Worm (Caenorhabditis elegans) whole organism, young adult: ENCODE measurements around the gene K10B3.1.
A peak's percentile ranks its signal among the peaks of the same experiment; 100 is the strongest.

Experiments used
- B0261.1 ChIP-seq: sonication (generic microtip); optimal IDR thresholded peaks from 2 replicates; lab custom pipeline; 2016; ENCODE audit warnings: mild to moderate bottlenecking, missing genetic modification characterization, moderate library complexity, missing compliant biosample characterization
- C06A6.2 ChIP-seq: fragments of 200-800 bp; sonication (Bioruptor generic); conservative IDR thresholded peaks from 2 replicates; pipeline ENCODE4 v1.3.6; 2022; ENCODE audit warnings: missing genetic modification characterization, missing compliant biosample characterization
- F10E7.11 ChIP-seq: sonication (generic microtip); optimal IDR thresholded peaks from 2 replicates; lab custom pipeline; 2017; ENCODE audit warnings: mild to moderate bottlenecking, missing genetic modification characterization, moderate library complexity, missing compliant biosample characterization
- F22D6.2 ChIP-seq: sonication (generic microtip); optimal IDR thresholded peaks from 2 replicates; lab custom pipeline; 2016; ENCODE audit warnings: mild to moderate bottlenecking, missing genetic modification characterization, missing compliant biosample characterization
- F23B12.7 ChIP-seq: sonication (generic microtip); optimal IDR thresholded peaks from 2 replicates; lab custom pipeline; 2017; ENCODE audit warnings: missing genetic modification characterization, mild to moderate bottlenecking, missing compliant biosample characterization, antibody characterized with exemption, moderate library complexity; ENCODE audit not compliant: insufficient read depth
- F33H1.4 ChIP-seq: fragments of 200-800 bp; sonication (Bioruptor generic); IDR thresholded peaks from 2 replicates; pipeline ENCODE4 v1.3.6; 2022; ENCODE audit warnings: missing genetic modification reagents, missing genetic modification characterization, missing compliant biosample characterization
- F49E8.2 ChIP-seq: sonication (generic microtip); optimal IDR thresholded peaks from 3 replicates; lab custom pipeline; 2017; ENCODE audit warnings: missing genetic modification characterization, mild to moderate bottlenecking, missing compliant biosample characterization, antibody characterized with exemption, moderate library complexity; ENCODE audit not compliant: insufficient read depth
- F57A8.1 ChIP-seq: fragments of 200-800 bp; sonication (Bioruptor generic); optimal IDR thresholded peaks from 2 replicates; lab custom pipeline; 2018; ENCODE audit warnings: mild to moderate bottlenecking, missing genetic modification characterization, moderate library complexity, missing compliant biosample characterization
- K12H6.12 ChIP-seq: fragments of 200-800 bp; sonication (Bioruptor generic); optimal IDR thresholded peaks from 2 replicates; lab custom pipeline; 2018; ENCODE audit warnings: mild to moderate bottlenecking, missing genetic modification characterization, missing compliant biosample characterization
- T07F8.4 ChIP-seq: sonication (generic microtip); optimal IDR thresholded peaks from 2 replicates; lab custom pipeline; 2016; ENCODE audit warnings: mild to moderate bottlenecking, missing genetic modification characterization, moderate library complexity, missing compliant biosample characterization
- T26A5.8 ChIP-seq: sonication (generic microtip); optimal IDR thresholded peaks from 2 replicates; lab custom pipeline; 2016; ENCODE audit warnings: missing genetic modification characterization, missing compliant biosample characterization
- Y53F4B.3 ChIP-seq: fragments of 200-800 bp; sonication (Bioruptor generic); IDR thresholded peaks from 2 replicates; pipeline ENCODE4 v1.3.6; 2022; ENCODE audit warnings: missing genetic modification reagents, missing genetic modification characterization, missing compliant biosample characterization
- Y56A3A.18 ChIP-seq: fragments of 200-800 bp; sonication (Bioruptor generic); IDR thresholded peaks from 2 replicates; pipeline ENCODE4 v1.3.6; 2022; ENCODE audit warnings: missing genetic modification reagents, missing genetic modification characterization, missing compliant biosample characterization
- ZK185.1 ChIP-seq: sonication (generic microtip); optimal IDR thresholded peaks from 2 replicates; lab custom pipeline; 2016; ENCODE audit warnings: mild to moderate bottlenecking, missing genetic modification characterization, missing compliant biosample characterization; ENCODE audit not compliant: poor library complexity, severe bottlenecking
- akir-1 ChIP-seq: fragments of 200-800 bp; sonication (Bioruptor generic); optimal IDR thresholded peaks from 2 replicates; lab custom pipeline; 2018; ENCODE audit warnings: mild to moderate bottlenecking, missing genetic modification characterization, moderate library complexity, missing compliant biosample characterization
- ama-1 ChIP-seq, 3 experiments: fragments of 150-350 bp in 1 of 3; sonication (generic microtip) in 2 of 3; optimal IDR thresholded peaks; 2 replicates each; lab custom pipeline; 2014 to 2018; ENCODE audit warnings: missing biosample characterization in 2 of 3, missing genetic modification characterization in 2 of 3, missing genetic modification reagents in 2 of 3
- attf-3 ChIP-seq: fragments of 200-800 bp; sonication (Bioruptor generic); conservative IDR thresholded peaks from 2 replicates; pipeline ENCODE4 v1.3.6; 2022; ENCODE audit warnings: missing genetic modification reagents, missing genetic modification characterization, missing compliant biosample characterization
- attf-5 ChIP-seq: fragments of 200-800 bp; sonication (Bioruptor generic); optimal IDR thresholded peaks from 2 replicates; lab custom pipeline; 2018; ENCODE audit warnings: mild to moderate bottlenecking, missing genetic modification characterization, missing compliant biosample characterization
- bed-1 ChIP-seq: fragments of 200-800 bp; sonication (Bioruptor generic); IDR thresholded peaks from 2 replicates; pipeline ENCODE4 v1.3.6; 2022; ENCODE audit warnings: missing genetic modification reagents, missing genetic modification characterization, missing compliant biosample characterization
- bed-2 ChIP-seq: fragments of 200-800 bp; sonication (Bioruptor generic); IDR thresholded peaks from 2 replicates; pipeline ENCODE4 v1.3.6; 2022; ENCODE audit warnings: missing genetic modification reagents, missing genetic modification characterization, missing compliant biosample characterization
- ccch-3 ChIP-seq: fragments of 200-800 bp; sonication (Bioruptor generic); optimal IDR thresholded peaks from 2 replicates; lab custom pipeline; 2018; ENCODE audit warnings: mild to moderate bottlenecking, missing genetic modification characterization, missing compliant biosample characterization
- ceh-100 ChIP-seq: fragments of 200-800 bp; sonication (Bioruptor generic); IDR thresholded peaks from 2 replicates; pipeline ENCODE4 v1.3.6; 2022; ENCODE audit warnings: missing genetic modification reagents, missing genetic modification characterization, missing compliant biosample characterization
- ceh-58 ChIP-seq: fragments of 200-800 bp; sonication (Bioruptor generic); IDR thresholded peaks from 2 replicates; pipeline ENCODE4 v1.3.6; 2022; ENCODE audit warnings: missing genetic modification characterization, missing compliant biosample characterization
- ceh-91 ChIP-seq: fragments of 200-800 bp; sonication (Bioruptor generic); IDR thresholded peaks from 2 replicates; pipeline ENCODE4 v1.3.6; 2022; ENCODE audit warnings: missing genetic modification reagents, missing genetic modification characterization, missing compliant biosample characterization
- ets-4 ChIP-seq: fragments of 200-800 bp; sonication (Bioruptor generic); optimal IDR thresholded peaks from 2 replicates; lab custom pipeline; 2018; ENCODE audit warnings: mild to moderate bottlenecking, missing genetic modification characterization, missing compliant biosample characterization
- hmg-20 ChIP-seq: fragments of 200-800 bp; sonication (Bioruptor generic); IDR thresholded peaks from 2 replicates; pipeline ENCODE4 v1.3.6; 2022; ENCODE audit warnings: missing genetic modification reagents, missing genetic modification characterization, missing compliant biosample characterization
- hrde-1 ChIP-seq: sonication (generic microtip); optimal IDR thresholded peaks from 2 replicates; lab custom pipeline; 2016; ENCODE audit warnings: missing genetic modification characterization, mild to moderate bottlenecking, missing compliant biosample characterization, moderate library complexity, missing genotype, missing genetic modification reagents, borderline replicate concordance
- lag-1 ChIP-seq: fragments of 200-800 bp; sonication (Bioruptor generic); IDR thresholded peaks from 2 replicates; pipeline ENCODE4 v1.3.6; 2022; ENCODE audit warnings: missing genetic modification reagents, missing genetic modification characterization, missing compliant biosample characterization
- lin-54 ChIP-seq: fragments of 200-800 bp; sonication (Bioruptor generic); optimal IDR thresholded peaks from 2 replicates; lab custom pipeline; 2018; ENCODE audit warnings: mild to moderate bottlenecking, missing genetic modification characterization, missing compliant biosample characterization
- lir-1 ChIP-seq: fragments of 200-800 bp; sonication (Bioruptor generic); conservative IDR thresholded peaks from 2 replicates; pipeline ENCODE4 v1.3.6; 2022; ENCODE audit warnings: missing genetic modification reagents, missing genetic modification characterization, missing compliant biosample characterization
- madf-3 ChIP-seq: fragments of 200-800 bp; sonication (Bioruptor generic); IDR thresholded peaks from 2 replicates; pipeline ENCODE4 v1.3.6; 2022; ENCODE audit warnings: missing genetic modification reagents, missing genetic modification characterization, missing compliant biosample characterization
- mcd-1 ChIP-seq: fragments of 200-800 bp; sonication (Bioruptor generic); IDR thresholded peaks from 2 replicates; pipeline ENCODE4 v1.3.6; 2022; ENCODE audit warnings: missing genetic modification reagents, missing genetic modification characterization, missing compliant biosample characterization
- mes-4 ChIP-seq: sonication (generic microtip); optimal IDR thresholded peaks from 2 replicates; lab custom pipeline; 2016; ENCODE audit warnings: missing genotype, missing genetic modification characterization, missing compliant biosample characterization
- nhr-27 ChIP-seq: fragments of 200-800 bp; sonication (Bioruptor generic); optimal IDR thresholded peaks from 2 replicates; lab custom pipeline; 2018; ENCODE audit warnings: mild to moderate bottlenecking, missing genetic modification characterization, moderate library complexity, missing compliant biosample characterization
- nhr-90 ChIP-seq: sonication (generic microtip); optimal IDR thresholded peaks from 2 replicates; lab custom pipeline; 2016; ENCODE audit warnings: missing genotype, mild to moderate bottlenecking, missing genetic modification characterization, missing compliant biosample characterization
- rec-8 ChIP-seq, 2 experiments: sonication (generic microtip); optimal IDR thresholded peaks; 2 replicates each; lab custom pipeline; 2016; ENCODE audit warnings: mild to moderate bottlenecking in 2 of 2, missing genetic modification characterization in 2 of 2, missing genetic modification reagents in 2 of 2, missing genotype in 2 of 2, missing biosample characterization in 1 of 2, missing compliant biosample characterization in 1 of 2, moderate library complexity in 1 of 2
- rpc-1 ChIP-seq, 2 experiments: fragments of 150-350 bp in 1 of 2; sonication (generic microtip) in 1 of 2; optimal IDR thresholded peaks; 2 replicates each; lab custom pipeline; 2014 to 2018; ENCODE audit warnings: missing biosample characterization in 1 of 2, missing genetic modification characterization in 1 of 2, missing genetic modification reagents in 1 of 2, missing genotype in 1 of 2
- snpc-4 ChIP-seq, 5 experiments: fragments of 150-350 bp in 1 of 5; sonication (generic microtip) in 4 of 5; optimal IDR thresholded peaks; 2 replicates each; lab custom pipeline; 2014 to 2018; ENCODE audit warnings: missing genetic modification characterization in 5 of 5, missing biosample characterization in 3 of 5, antibody characterized with exemption in 2 of 5, mild to moderate bottlenecking in 2 of 5, missing compliant biosample characterization in 2 of 5, missing genotype in 2 of 5, moderate library complexity in 2 of 5, missing genetic modification reagents in 1 of 5
- sptf-2 ChIP-seq: fragments of 200-800 bp; sonication (Bioruptor generic); optimal IDR thresholded peaks from 2 replicates; lab custom pipeline; 2018; ENCODE audit warnings: mild to moderate bottlenecking, missing genetic modification characterization, missing compliant biosample characterization
- tbp1 ChIP-seq: fragments of 200-800 bp; sonication (Bioruptor generic); optimal IDR thresholded peaks from 2 replicates; lab custom pipeline; 2018; ENCODE audit warnings: mild to moderate bottlenecking, missing genetic modification characterization, missing compliant biosample characterization
- tlf-1 ChIP-seq: fragments of 200-800 bp; sonication (Bioruptor generic); optimal IDR thresholded peaks from 2 replicates; lab custom pipeline; 2018; ENCODE audit warnings: mild to moderate bottlenecking, missing genetic modification characterization, missing compliant biosample characterization
- unc-62 ChIP-seq: fragments of 150-350 bp; optimal IDR thresholded peaks from 2 replicates; lab custom pipeline; 2014; ENCODE audit warnings: missing biosample characterization, missing genetic modification reagents, missing genetic modification characterization
- xnd-1 ChIP-seq: sonication (generic microtip); optimal IDR thresholded peaks from 2 replicates; lab custom pipeline; 2016; ENCODE audit warnings: missing genotype, missing genetic modification reagents, missing genetic modification characterization, missing compliant biosample characterization
- zim-3 ChIP-seq: sonication (generic microtip); optimal IDR thresholded peaks from 2 replicates; lab custom pipeline; 2017; ENCODE audit warnings: mild to moderate bottlenecking, missing genetic modification characterization, moderate library complexity, missing compliant biosample characterization
- ztf-18 ChIP-seq: sonication (generic microtip); optimal IDR thresholded peaks from 2 replicates; lab custom pipeline; 2016; ENCODE audit warnings: missing genotype, mild to moderate bottlenecking, missing genetic modification characterization, missing compliant biosample characterization
- ztf-28 ChIP-seq: fragments of 200-800 bp; sonication (Bioruptor generic); IDR thresholded peaks from 2 replicates; pipeline ENCODE4 v1.3.6; 2022; ENCODE audit warnings: missing genetic modification reagents, missing genetic modification characterization, missing compliant biosample characterization
- ztf-3 ChIP-seq: fragments of 200-800 bp; sonication (Bioruptor generic); optimal IDR thresholded peaks from 2 replicates; lab custom pipeline; 2018; ENCODE audit warnings: mild to moderate bottlenecking, missing genetic modification characterization, missing compliant biosample characterization

Gene K10B3.1

ce11 chrX:3099832-3100231 is 35.5 kb upstream of the K10B3.1 start, which contains the start of gene sec-3 (continued):
- TF ChIP-seq ccch-3 (GFP tag; lab: Kevin White, UChicago) (no peak), unc-62 (GFP tag; lab: Kevin White, UChicago) (no peak), T07F8.4 (tag; lab: Kevin White, UChicago) (no peak), F49E8.2 (tag; lab: Kevin White, UChicago) (no peak), ztf-28 (GFP tag; lab: Robert Waterston, UW) (no peak), Y53F4B.3 (GFP tag; lab: Robert Waterston, UW) (no peak), F10E7.11 (tag; lab: Kevin White, UChicago) (no peak), attf-5 (GFP tag; lab: Kevin White, UChicago) (peak; percentile 84), bed-2 (GFP tag; lab: Robert Waterston, UW) (no peak), akir-1 (GFP tag; lab: Kevin White, UChicago) (no peak), ztf-3 (GFP tag; lab: Kevin White, UChicago) (no peak), mes-4 (tag; lab: Kevin White, UChicago) (no peak), xnd-1 (tag; lab: Kevin White, UChicago) (no peak), F33H1.4 (no peak), nhr-90 (peak; percentile 31), hrde-1 (no peak), snpc-4 (GFP tag; optimal IDR thresholded peaks at IDR 0.05; lab: Kevin White, UChicago) (no peak), snpc-4 (tag; optimal IDR thresholded peaks at IDR 0.05; lab: Kevin White, UChicago) (peak in 3 of 4 experiments; percentile 47 to 72 (median 65)), sptf-2 (GFP tag; lab: Kevin White, UChicago) (no peak), rpc-1 (optimal IDR thresholded peaks at IDR 0.05; lab: Kevin White, UChicago) (no peak), rpc-1 (tag; optimal IDR thresholded peaks at IDR 0.05; lab: Kevin White, UChicago) (no peak), tlf-1 (GFP tag; lab: Kevin White, UChicago) (peak; percentile 53), K12H6.12 (tag; lab: Kevin White, UChicago) (peak; percentile 79), F23B12.7 (tag; lab: Kevin White, UChicago) (peak; percentile 76), T26A5.8 (tag; lab: Kevin White, UChicago) (no peak), tbp1 (GFP tag; lab: Kevin White, UChicago) (peak; percentile 52), rec-8 (tag; optimal IDR thresholded peaks at IDR 0.05; lab: Kevin White, UChicago) (no peak), nhr-27 (tag; lab: Kevin White, UChicago) (no peak), B0261.1 (tag; lab: Kevin White, UChicago) (no peak), bed-1 (GFP tag; lab: Robert Waterston, UW) (no peak), C06A6.2 (GFP tag; lab: Robert Waterston, UW) (peak; percentile 28; the same call in 1 of the 2 replicates), attf-3 (GFP tag; lab: Robert Waterston, UW) (no peak), ceh-58 (GFP tag; lab: Robert Waterston, UW) (no peak), ZK185.1 (peak; percentile 74), lin-54 (GFP tag; lab: Kevin White, UChicago) (peak; percentile 61), F22D6.2 (tag; lab: Kevin White, UChicago) (peak; percentile 42), ets-4 (no peak), zim-3 (tag; lab: Kevin White, UChicago) (no peak), mcd-1 (GFP tag; lab: Robert Waterston, UW) (peak; percentile 82), ceh-91 (GFP tag; lab: Robert Waterston, UW) (no peak), Y56A3A.18 (GFP tag; lab: Robert Waterston, UW) (no peak), hmg-20 (peak; percentile 55; the same call in 1 of the 2 replicates), ama-1 (optimal IDR thresholded peaks at IDR 0.05; lab: Kevin White, UChicago) (no peak), ama-1 (GFP tag; optimal IDR thresholded peaks at IDR 0.05; lab: Kevin White, UChicago) (no peak), lir-1 (GFP tag; lab: Robert Waterston, UW) (peak; percentile 22; the same call in 1 of the 2 replicates), ceh-100 (GFP tag; lab: Robert Waterston, UW) (peak; percentile 68), ztf-18 (tag; lab: Kevin White, UChicago) (peak; percentile 98), madf-3 (GFP tag; lab: Robert Waterston, UW) (no peak), lag-1 (GFP tag; lab: Robert Waterston, UW) (no peak), F57A8.1 (no peak)
